Worm (Caenorhabditis elegans) whole organism, L1 larva: ENCODE measurements around the gene T20D4.11.

Experiments used
- aha-1 ChIP-seq: fragments of 150-350 bp; optimal IDR thresholded peaks from 2 replicates; lab custom pipeline; 2014; ENCODE audit warnings: missing biosample characterization, missing genetic modification characterization
- egl-27 ChIP-seq, 2 experiments: fragments of 150-350 bp in 1 of 2; sonication (generic microtip); optimal IDR thresholded peaks; 3 replicates each; lab custom pipeline; 2017 to 2018; ENCODE audit warnings: missing biosample characterization in 2 of 2, missing genetic modification characterization in 2 of 2, missing genetic modification reagents in 2 of 2
- fos-1 ChIP-seq: fragments of 150-350 bp; optimal IDR thresholded peaks from 2 replicates; lab custom pipeline; 2014; ENCODE audit warnings: missing biosample characterization, missing genetic modification characterization
- isw-1 ChIP-seq: fragments of 200-800 bp; sonication (Bioruptor generic); IDR thresholded peaks from 2 replicates; pipeline ENCODE4 v1.3.6; 2022; ENCODE audit warnings: missing genetic modification characterization, missing compliant biosample characterization
- lin-13 ChIP-seq: fragments of 150-350 bp; optimal IDR thresholded peaks from 2 replicates; lab custom pipeline; 2014; ENCODE audit warnings: missing biosample characterization, missing genetic modification reagents, missing genetic modification characterization
- lin-15B ChIP-seq: fragments of 150-350 bp; sonication (generic microtip); optimal IDR thresholded peaks from 3 replicates; lab custom pipeline; 2014; ENCODE audit warnings: missing biosample characterization, missing genetic modification characterization
- mdl-1 ChIP-seq, 2 experiments: fragments of 150-350 bp; optimal IDR thresholded peaks; 2 replicates each; lab custom pipeline; 2014 to 2017; ENCODE audit warnings: missing biosample characterization in 2 of 2, missing genetic modification characterization in 2 of 2, inconsistent platforms in 1 of 2
- nhr-12 ChIP-seq: sonication (generic microtip); optimal IDR thresholded peaks from 2 replicates; lab custom pipeline; 2017; ENCODE audit warnings: missing biosample characterization, missing genetic modification characterization
- pag-3 ChIP-seq: sonication (generic microtip); optimal IDR thresholded peaks from 2 replicates; lab custom pipeline; 2017; ENCODE audit warnings: missing genetic modification characterization, mild to moderate bottlenecking, missing compliant biosample characterization, antibody characterized with exemption, borderline replicate concordance; ENCODE audit not compliant: insufficient read depth
- skn-1 ChIP-seq: fragments of 150-350 bp; optimal IDR thresholded peaks from 2 replicates; lab custom pipeline; 2014; ENCODE audit warnings: missing biosample characterization, missing genetic modification characterization
- sptf-1 ChIP-seq: fragments of 150-350 bp; optimal IDR thresholded peaks from 2 replicates; lab custom pipeline; 2014; ENCODE audit warnings: missing biosample characterization, missing genetic modification characterization
- tbx-2 ChIP-seq: sonication (generic microtip); optimal IDR thresholded peaks from 2 replicates; lab custom pipeline; 2016; ENCODE audit warnings: missing genetic modification characterization, missing compliant biosample characterization
- unc-62 ChIP-seq: fragments of 150-350 bp; optimal IDR thresholded peaks from 2 replicates; lab custom pipeline; 2014; ENCODE audit warnings: missing biosample characterization, missing genetic modification reagents, missing genetic modification characterization

- TF ChIP-seq lin-13 (GFP tag; lab: Kevin White, UChicago) (no peak), fos-1 (tag; lab: Kevin White, UChicago) (no peak), isw-1 (GFP tag; lab: Robert Waterston, UW) (no peak), nhr-12 (tag; lab: Kevin White, UChicago) (no peak), aha-1 (tag; lab: Kevin White, UChicago) (no peak), unc-62 (GFP tag; lab: Kevin White, UChicago) (no peak), mdl-1 (tag; optimal IDR thresholded peaks at IDR 0.05; lab: Kevin White, UChicago) (no peak), tbx-2 (tag; lab: Kevin White, UChicago) (no peak), sptf-1 (tag; lab: Kevin White, UChicago) (no peak), skn-1 (tag; lab: Kevin White, UChicago) (no peak), egl-27 (tag; optimal IDR thresholded peaks at IDR 0.05; lab: Kevin White, UChicago) (no peak), lin-15B (no peak), pag-3 (no peak)
Measured at ce11 chrV:3398314-3398713, at the start of gene T20D4.11.
